Worm (Caenorhabditis elegans) whole organism, L4 larva: Measurements from ENCODE around the gene lgc-47.

Experiments used
- Y5F2A.4 ChIP-seq: fragments of 200-800 bp; sonication (Bioruptor generic); optimal IDR thresholded peaks from 2 replicates; lab custom pipeline; 2018; ENCODE audit warnings: mild to moderate bottlenecking, missing genetic modification characterization, missing compliant biosample characterization
- ama-1 ChIP-seq: fragments of 150-350 bp; optimal IDR thresholded peaks from 2 replicates; lab custom pipeline; 2014; ENCODE audit warnings: inconsistent platforms, mixed read lengths
- hmg-1.1 ChIP-seq: fragments of 200-800 bp; sonication (Bioruptor generic); IDR thresholded peaks from 2 replicates; pipeline ENCODE4 v1.3.6; 2022; ENCODE audit warnings: missing genetic modification reagents, missing genetic modification characterization, missing compliant biosample characterization
- lin-13 ChIP-seq: fragments of 150-350 bp; optimal IDR thresholded peaks from 2 replicates; lab custom pipeline; 2014; ENCODE audit warnings: missing biosample characterization, missing genetic modification reagents, missing genetic modification characterization

ce11 chrX:9831215-9831614 lies 23.8 kb upstream of the lgc-47 start, which contains the start of gene rrc-1:
- no peak for TF ChIP-seq Y5F2A.4
- TF ChIP-seq hmg-1.1 (GFP tag; lab: Robert Waterston, UW) = no peak
- TF ChIP-seq lin-13 (GFP tag; lab: Kevin White, UChicago) = no peak
- TF ChIP-seq ama-1 = no peak
